Worm (Caenorhabditis elegans) whole organism, early embryonic: ENCODE results near the gene mrpl-22.

Experiments
- ama-1 ChIP-seq: fragments of 150-350 bp; optimal IDR thresholded peaks from 2 replicates; lab custom pipeline; 2014
- ceh-13 ChIP-seq: fragments of 200-800 bp; sonication (Bioruptor generic); optimal IDR thresholded peaks from 2 replicates; lab custom pipeline; 2018; ENCODE audit warnings: mild to moderate bottlenecking, missing genetic modification characterization, missing compliant biosample characterization
- scrt-1 ChIP-seq: fragments of 200-800 bp; sonication (Bioruptor generic); IDR thresholded peaks from 2 replicates; pipeline ENCODE4 v1.3.6; 2022; ENCODE audit warnings: missing genetic modification characterization, missing compliant biosample characterization
- sea-1 ChIP-seq: fragments of 200-800 bp; sonication (Bioruptor generic); conservative IDR thresholded peaks from 2 replicates; pipeline ENCODE4 v1.3.6; 2022; ENCODE audit warnings: missing genetic modification characterization, missing compliant biosample characterization
- tbx-37 ChIP-seq: fragments of 200-800 bp; sonication (Bioruptor generic); conservative IDR thresholded peaks from 2 replicates; pipeline ENCODE4 v1.3.6; 2022; ENCODE audit warnings: missing genetic modification reagents, missing genetic modification characterization, missing compliant biosample characterization
- tra-4 ChIP-seq: sonication (generic microtip); optimal IDR thresholded peaks from 2 replicates; lab custom pipeline; 2017; ENCODE audit warnings: missing genetic modification characterization, missing compliant biosample characterization

- no peak for TF ChIP-seq tra-4
- no peak for TF ChIP-seq ama-1
- no peak for TF ChIP-seq sea-1 (GFP tag; lab: Robert Waterston, UW)
- TF ChIP-seq ceh-13, result no peak
- TF ChIP-seq tbx-37, result no peak
- TF ChIP-seq scrt-1 (GFP tag; lab: Robert Waterston, UW), result no peak
Measured at ce11 chrIII:10656069-10656468, 40.8 kb downstream of the mrpl-22 start.
